Fruit fly (Drosophila melanogaster) whole organism, pupa: Measurements from ENCODE around the gene CG15332.

Experiments used
- CG12605 ChIP-seq: fragments of 200-800 bp; sonication (Bioruptor generic); IDR thresholded peaks from 2 replicates; pipeline ENCODE4 v1.3.6; 2022; ENCODE audit warnings: missing biosample characterization, missing genetic modification characterization
- CG14655 ChIP-seq: fragments of 200-800 bp; sonication (Bioruptor generic); optimal IDR thresholded peaks from 3 replicates; lab custom pipeline; 2017; ENCODE audit warnings: mild to moderate bottlenecking, missing biosample characterization, missing genetic modification reagents, missing genetic modification characterization
- CG15710 ChIP-seq: fragments of 200-800 bp; sonication (Bioruptor generic); optimal IDR thresholded peaks from 2 replicates; lab custom pipeline; 2018; ENCODE audit warnings: missing biosample characterization, mild to moderate bottlenecking, missing genetic modification characterization, moderate library complexity
- CG32121 ChIP-seq: fragments of 200-800 bp; sonication (Bioruptor generic); IDR thresholded peaks from 2 replicates; pipeline ENCODE4 v1.3.6; 2022; ENCODE audit warnings: missing biosample characterization, missing genetic modification characterization
- CG8301 ChIP-seq: fragments of 200-800 bp; sonication (Bioruptor generic); optimal IDR thresholded peaks from 2 replicates; lab custom pipeline; 2018; ENCODE audit warnings: missing biosample characterization, mild to moderate bottlenecking, missing genetic modification characterization
- CG9948 ChIP-seq: fragments of 200-800 bp; sonication (Bioruptor generic); optimal IDR thresholded peaks from 2 replicates; lab custom pipeline; 2018; ENCODE audit warnings: missing biosample characterization, mild to moderate bottlenecking, missing genetic modification characterization, moderate library complexity
- EcR ChIP-seq: fragments of 200-800 bp; sonication (Bioruptor generic); optimal IDR thresholded peaks from 3 replicates; lab custom pipeline; 2019; ENCODE audit warnings: missing biosample characterization, missing genetic modification characterization, mild to moderate bottlenecking, moderate library complexity, missing genetic modification reagents
- Pif1A ChIP-seq: fragments of 200-800 bp; sonication (Bioruptor generic); optimal IDR thresholded peaks from 3 replicates; lab custom pipeline; 2016; ENCODE audit warnings: missing biosample characterization, missing genetic modification characterization
- Pif1B ChIP-seq: fragments of 200-800 bp; sonication (Bioruptor generic); optimal IDR thresholded peaks from 3 replicates; lab custom pipeline; 2016; ENCODE audit warnings: missing biosample characterization, missing genetic modification characterization
- Snoo ChIP-seq: fragments of 200-800 bp; sonication (Bioruptor generic); optimal IDR thresholded peaks from 3 replicates; lab custom pipeline; 2017; ENCODE audit warnings: missing biosample characterization, mild to moderate bottlenecking, missing genetic modification characterization, inconsistent platforms
- rn ChIP-seq: fragments of 200-800 bp; sonication (Bioruptor generic); IDR thresholded peaks from 2 replicates; pipeline ENCODE4 v1.3.6; 2022; ENCODE audit warnings: missing biosample characterization, missing genetic modification characterization

- TF ChIP-seq Pif1B (no peak), CG32121 (GFP tag; lab: Robert Waterston, UW) (no peak; the same call in 1 of the 2 replicates), rn (GFP tag; lab: Robert Waterston, UW) (no peak), Pif1A (GFP tag; lab: Kevin White, UChicago) (no peak), Snoo (tag; lab: Kevin White, UChicago) (no peak), EcR (GFP tag; lab: Kevin White, UChicago) (no peak), CG15710 (tag; lab: Kevin White, UChicago) (no peak), CG8301 (tag; lab: Kevin White, UChicago) (no peak), CG12605 (GFP tag; lab: Robert Waterston, UW) (0 out of 2 replicates have a peak, but pooled peaks have one; percentile 18), CG14655 (GFP tag; lab: Kevin White, UChicago) (no peak), CG9948 (tag; lab: Kevin White, UChicago) (no peak)
Observed at dm6 chrX:7969188-7969829, 13.5 kb upstream of the CG15332 start.
